Fruit fly (Drosophila melanogaster): ENCODE data around the gene CG15147.

The CG15147 gene

dm6 chr2L:17582994-17583393 lies 43.2 kb downstream of the CG15147 start (continued):
- TF ChIP-seq tin (GFP tag; optimal IDR thresholded peaks at IDR 0.05) (peak; percentile 16), Ets65A (GFP tag) (peak; percentile 89), CrebB (tag; optimal IDR thresholded peaks at IDR 0.05) (peak; percentile 1), org-1 (GFP tag; optimal IDR thresholded peaks at IDR 0.05) (peak; percentile 49), ara (GFP tag; IDR thresholded peaks at IDR 0.05) (no peak), CG11247 (GFP tag; IDR thresholded peaks at IDR 0.05) (no peak), nmo (GFP tag; optimal IDR thresholded peaks at IDR 0.05) (peak; percentile 58), CG18476 (GFP tag; optimal IDR thresholded peaks at IDR 0.05) (peak; percentile 23), Vsx1 (GFP tag; optimal IDR thresholded peaks at IDR 0.05) (no peak), CG14014 (GFP tag; IDR thresholded peaks at IDR 0.05) (0 out of 2 replicates have a peak, but pooled peaks have one; percentile 8), Optix (GFP tag; IDR thresholded peaks at IDR 0.05) (no peak; the same call in 2 of the 3 replicates), BtbVII (GFP tag; optimal IDR thresholded peaks at IDR 0.05) (no peak), Hsf (GFP tag; optimal IDR thresholded peaks at IDR 0.05) (peak; percentile 21), HmgZ (tag; optimal IDR thresholded peaks at IDR 0.05) (peak; percentile 4), CG18599 (GFP tag; optimal IDR thresholded peaks at IDR 0.05) (peak; percentile 9), B-H1 (GFP tag; IDR thresholded peaks at IDR 0.05) (no peak), wor (GFP tag; IDR thresholded peaks at IDR 0.05) (no peak), Mrtf (GFP tag; IDR thresholded peaks at IDR 0.05) (no peak), CG13296 (GFP tag; optimal IDR thresholded peaks at IDR 0.05) (no peak), Bdp1 (GFP tag; optimal IDR thresholded peaks at IDR 0.05) (no peak), lilli (GFP tag; optimal IDR thresholded peaks at IDR 0.05) (peak; percentile 38), CG5245 (GFP tag; optimal IDR thresholded peaks at IDR 0.05) (no peak), CG10543 (GFP tag; optimal IDR thresholded peaks at IDR 0.05) (no peak), inv (GFP tag; IDR thresholded peaks at IDR 0.05; ENCODE audit: partially characterized antibody) (no peak), hb (GFP tag; IDR thresholded peaks at IDR 0.05; ENCODE audit: partially characterized antibody) (no peak), nerfin-1 (tag; optimal IDR thresholded peaks at IDR 0.05) (no peak), tna (GFP tag; IDR thresholded peaks at IDR 0.05; ENCODE audit: partially characterized antibody) (no peak), mld (GFP tag; IDR thresholded peaks at IDR 0.05; ENCODE audit: partially characterized antibody) (no peak), Adf1 (GFP tag; IDR thresholded peaks at IDR 0.05) (no peak), CG18619 (GFP tag; optimal IDR thresholded peaks at IDR 0.05) (peak; percentile 18), dan (GFP tag; IDR thresholded peaks at IDR 0.05) (no peak), lbe (GFP tag; optimal IDR thresholded peaks at IDR 0.05) (no peak), unpg (GFP tag; optimal IDR thresholded peaks at IDR 0.05) (peak; percentile 63), H2.0 (GFP tag; IDR thresholded peaks at IDR 0.05) (no peak), CG10321 (GFP tag; IDR thresholded peaks at IDR 0.05) (no peak), Mes4 (GFP tag; optimal IDR thresholded peaks at IDR 0.05) (no peak), pros (GFP tag; optimal IDR thresholded peaks at IDR 0.05) (no peak), CG2199 (GFP tag; IDR thresholded peaks at IDR 0.05) (no peak), CG13287 (GFP tag; IDR thresholded peaks at IDR 0.05; ENCODE audit: partially characterized antibody) (no peak), sug (tag; optimal IDR thresholded peaks at IDR 0.05) (no peak), yki (optimal IDR thresholded peaks at IDR 0.05) (no peak), pum (GFP tag; optimal IDR thresholded peaks at IDR 0.05) (no peak), pnt (GFP tag; optimal IDR thresholded peaks at IDR 0.05) (peak; percentile 45), eve (GFP tag; optimal IDR thresholded peaks at IDR 0.05) (peak in 1 of 2 experiments; percentile 44), fu2 (GFP tag; optimal IDR thresholded peaks at IDR 0.05) (no peak), CG7372 (GFP tag; IDR thresholded peaks at IDR 0.05) (no peak), MTF-1 (GFP tag; optimal IDR thresholded peaks at IDR 0.05; ENCODE audit: borderline replicate concordance) (no peak), Stat92E (GFP tag; optimal IDR thresholded peaks at IDR 0.05) (no peak), lmd (GFP tag; IDR thresholded peaks at IDR 0.05) (no peak; the same call in 1 of the 2 replicates), CG8765 (GFP tag; IDR thresholded peaks at IDR 0.05) (no peak), salm (tag; optimal IDR thresholded peaks at IDR 0.05) (no peak), NC2β (GFP tag; optimal IDR thresholded peaks at IDR 0.05) (peak; percentile 29)
